Worm (Caenorhabditis elegans): Measurements from ENCODE around the gene rps-25.

ce11 chrIV:5962219-5962945 is 15.0 kb upstream of the rps-25 start, which contains the start of gene K02B2.6:
- no peak for TF ChIP-seq W03F9.2 (tag; optimal IDR thresholded peaks at IDR 0.05)
- TF ChIP-seq him-1 (tag; optimal IDR thresholded peaks at IDR 0.05) = no peak
